Worm (Caenorhabditis elegans) whole organism, L4/young adult: ENCODE results near the gene sel-11.

ENCODE experiments used
- dao-5 ChIP-seq: sonication (generic microtip); optimal IDR thresholded peaks from 2 replicates; lab custom pipeline; 2016; ENCODE audit warnings: missing genotype, missing genetic modification characterization, moderate library complexity, missing compliant biosample characterization
- him-1 ChIP-seq: sonication (generic microtip); optimal IDR thresholded peaks from 2 replicates; lab custom pipeline; 2016; ENCODE audit warnings: missing genotype, missing genetic modification reagents, missing genetic modification characterization, missing compliant biosample characterization

- TF ChIP-seq dao-5 (tag; lab: Kevin White, UChicago): no peak
- TF ChIP-seq him-1 (tag; lab: Kevin White, UChicago): no peak
Measured at ce11 chrV:11762863-11763262, 4.3 kb upstream of the sel-11 start, which contains the start of gene T04F3.4.
